Worm (Caenorhabditis elegans) whole organism, mixed stage, embryonic: ENCODE data around the gene C44H9.5.

Experiments
- M03D4.4 ChIP-seq: sonication (generic microtip); optimal IDR thresholded peaks from 2 replicates; lab custom pipeline; 2017; ENCODE audit warnings: mild to moderate bottlenecking, missing genetic modification characterization, missing compliant biosample characterization
- bed-3 ChIP-seq: fragments of 200-800 bp; sonication (Bioruptor generic); optimal IDR thresholded peaks from 3 replicates; lab custom pipeline; 2018; ENCODE audit warnings: mild to moderate bottlenecking, missing genetic modification characterization, moderate library complexity, missing compliant biosample characterization
- blmp-1 ChIP-seq: fragments of 150-350 bp; optimal IDR thresholded peaks from 2 replicates; lab custom pipeline; 2014; ENCODE audit warnings: missing biosample characterization, missing genetic modification characterization
- ceh-39 ChIP-seq: fragments of 150-350 bp; optimal IDR thresholded peaks from 2 replicates; lab custom pipeline; 2014; ENCODE audit warnings: missing biosample characterization, missing genetic modification characterization
- ces-1 ChIP-seq: fragments of 150-350 bp; optimal IDR thresholded peaks from 2 replicates; lab custom pipeline; 2014; ENCODE audit warnings: missing biosample characterization, missing genetic modification reagents, missing genetic modification characterization
- cnd-1 ChIP-seq: fragments of 200-800 bp; sonication (Bioruptor generic); optimal IDR thresholded peaks from 2 replicates; lab custom pipeline; 2018; ENCODE audit warnings: mild to moderate bottlenecking, missing genetic modification characterization, missing compliant biosample characterization
- drap-1 ChIP-seq: fragments of 200-800 bp; sonication (Bioruptor generic); optimal IDR thresholded peaks from 3 replicates; lab custom pipeline; 2018; ENCODE audit warnings: mild to moderate bottlenecking, missing genetic modification characterization, missing compliant biosample characterization
- elt-1 ChIP-seq: sonication (generic microtip); optimal IDR thresholded peaks from 2 replicates; lab custom pipeline; 2017; ENCODE audit warnings: missing genetic modification characterization, mild to moderate bottlenecking, missing compliant biosample characterization, antibody characterized with exemption, moderate library complexity, borderline replicate concordance; ENCODE audit not compliant: insufficient read depth
- elt-3 ChIP-seq: fragments of 150-350 bp; optimal IDR thresholded peaks from 2 replicates; lab custom pipeline; 2014; ENCODE audit warnings: missing biosample characterization, missing genetic modification characterization
- flh-1 ChIP-seq: fragments of 200-800 bp; sonication (Bioruptor generic); optimal IDR thresholded peaks from 2 replicates; lab custom pipeline; 2018; ENCODE audit warnings: mild to moderate bottlenecking, missing genetic modification characterization, moderate library complexity, missing compliant biosample characterization
- ham-2 ChIP-seq: fragments of 200-800 bp; sonication (Bioruptor generic); optimal IDR thresholded peaks from 2 replicates; lab custom pipeline; 2018; ENCODE audit warnings: mild to moderate bottlenecking, missing genetic modification characterization, missing compliant biosample characterization
- hlh-1 ChIP-seq: fragments of 150-350 bp; optimal IDR thresholded peaks from 2 replicates; lab custom pipeline; 2014; ENCODE audit warnings: missing biosample characterization, missing genetic modification reagents, missing genetic modification characterization
- lin-13 ChIP-seq: fragments of 150-350 bp; optimal IDR thresholded peaks from 2 replicates; lab custom pipeline; 2014; ENCODE audit warnings: missing biosample characterization, missing genetic modification characterization
- lin-32 ChIP-seq: fragments of 200-800 bp; sonication (Bioruptor generic); optimal IDR thresholded peaks from 2 replicates; lab custom pipeline; 2018; ENCODE audit warnings: mild to moderate bottlenecking, missing genetic modification characterization, missing compliant biosample characterization
- lsy-2 ChIP-seq: fragments of 150-350 bp; optimal IDR thresholded peaks from 2 replicates; lab custom pipeline; 2014; ENCODE audit warnings: missing biosample characterization, missing genetic modification characterization
- mab-5 ChIP-seq: fragments of 150-350 bp; optimal IDR thresholded peaks from 2 replicates; lab custom pipeline; 2014; ENCODE audit warnings: missing biosample characterization, missing genetic modification characterization
- mep-1 ChIP-seq: fragments of 150-350 bp; optimal IDR thresholded peaks from 2 replicates; lab custom pipeline; 2017; ENCODE audit warnings: missing biosample characterization, missing genetic modification reagents, missing genetic modification characterization, inconsistent platforms
- mls-2 ChIP-seq: sonication (generic microtip); optimal IDR thresholded peaks from 2 replicates; lab custom pipeline; 2016; ENCODE audit warnings: mild to moderate bottlenecking, missing genetic modification characterization, moderate library complexity, missing compliant biosample characterization
- nhr-12 ChIP-seq: fragments of 150-350 bp; optimal IDR thresholded peaks from 2 replicates; lab custom pipeline; 2014; ENCODE audit warnings: missing biosample characterization, missing genetic modification characterization
- nhr-2 ChIP-seq: fragments of 150-350 bp; optimal IDR thresholded peaks from 2 replicates; lab custom pipeline; 2014; ENCODE audit warnings: missing biosample characterization, missing genetic modification characterization
- nhr-237 ChIP-seq: fragments of 150-350 bp; optimal IDR thresholded peaks from 2 replicates; lab custom pipeline; 2014; ENCODE audit warnings: missing biosample characterization, missing genetic modification characterization
- nhr-28 ChIP-seq: fragments of 150-350 bp; optimal IDR thresholded peaks from 2 replicates; lab custom pipeline; 2014; ENCODE audit warnings: missing biosample characterization, missing genetic modification characterization
- nhr-76 ChIP-seq: sonication (generic microtip); optimal IDR thresholded peaks from 2 replicates; lab custom pipeline; 2017; ENCODE audit warnings: missing biosample characterization, missing genetic modification characterization
- sem-2 ChIP-seq: fragments of 200-800 bp; sonication (Bioruptor generic); optimal IDR thresholded peaks from 2 replicates; lab custom pipeline; 2018; ENCODE audit warnings: mild to moderate bottlenecking, missing genetic modification characterization, missing compliant biosample characterization
- snpc-4 ChIP-seq: fragments of 150-350 bp; optimal IDR thresholded peaks from 2 replicates; lab custom pipeline; 2014; ENCODE audit warnings: missing biosample characterization, missing genetic modification characterization
- sptf-1 ChIP-seq: sonication (generic microtip); optimal IDR thresholded peaks from 2 replicates; lab custom pipeline; 2017; ENCODE audit warnings: mild to moderate bottlenecking, missing genetic modification characterization, moderate library complexity, missing compliant biosample characterization
- unc-120 ChIP-seq: sonication (generic microtip); optimal IDR thresholded peaks from 2 replicates; lab custom pipeline; 2017; ENCODE audit warnings: missing genetic modification characterization, missing compliant biosample characterization; ENCODE audit not compliant: poor library complexity, severe bottlenecking
- unc-62 ChIP-seq: fragments of 150-350 bp; optimal IDR thresholded peaks from 2 replicates; lab custom pipeline; 2014; ENCODE audit warnings: missing biosample characterization, missing genetic modification reagents, missing genetic modification characterization
- zip-8 ChIP-seq: fragments of 150-350 bp; optimal IDR thresholded peaks from 2 replicates; lab custom pipeline; 2014; ENCODE audit warnings: missing biosample characterization, missing genetic modification characterization

The C44H9.5 gene

ce11 chrV:12879349-12879748 lies 29.7 kb upstream of the C44H9.5 start:
- peak; percentile 79 for TF ChIP-seq zip-8
- TF ChIP-seq nhr-2 (tag; lab: Kevin White, UChicago), result no peak

- TF ChIP-seq hlh-1 (tag; lab: Kevin White, UChicago), result no peak
- TF ChIP-seq nhr-12 (tag; lab: Kevin White, UChicago), result no peak
- TF ChIP-seq, all 35 proteins: peak for 0
Observed at ce11 chrV:12877579-12877978, 27.9 kb upstream of the C44H9.5 start.

ce11 chrV:12876708-12877107 lies 27.0 kb upstream of the C44H9.5 start:
- TF ChIP-seq M03D4.4 (no peak), lin-13 (no peak), mab-5 (tag; lab: Kevin White, UChicago) (no peak), ces-1 (GFP tag; lab: Kevin White, UChicago) (no peak), ham-2 (no peak), drap-1 (GFP tag; lab: Kevin White, UChicago) (no peak), nhr-237 (tag; lab: Kevin White, UChicago) (no peak), bed-3 (GFP tag; lab: Kevin White, UChicago) (no peak), snpc-4 (tag; lab: Kevin White, UChicago) (no peak), lin-32 (GFP tag; lab: Kevin White, UChicago) (no peak), zip-8 (no peak)

ce11 chrV:12875850-12876249 lies 26.2 kb upstream of the C44H9.5 start:
- TF ChIP-seq unc-120 (tag; lab: Kevin White, UChicago) (no peak), ces-1 (GFP tag; lab: Kevin White, UChicago) (no peak), cnd-1 (tag; lab: Kevin White, UChicago) (no peak), blmp-1 (tag; lab: Kevin White, UChicago) (peak; percentile 75), unc-62 (GFP tag; lab: Kevin White, UChicago) (no peak), elt-1 (tag; lab: Kevin White, UChicago) (no peak)
- TF ChIP-seq, all 35 proteins: peak for 1

- TF ChIP-seq elt-3 (tag; lab: Kevin White, UChicago) (no peak), nhr-28 (tag; lab: Kevin White, UChicago) (no peak), unc-120 (tag; lab: Kevin White, UChicago) (no peak), lin-13 (no peak), sem-2 (GFP tag; lab: Kevin White, UChicago) (no peak)
Observed at ce11 chrV:12871753-12872152, 22.1 kb upstream of the C44H9.5 start, which contains the start of gene bus-19. Gene bus-19, plus strand, starts transcription at chrV:12872053.

ce11 chrV:12870740-12871139 lies 21.1 kb upstream of the C44H9.5 start:
- TF ChIP-seq bed-3 (GFP tag; lab: Kevin White, UChicago) (no peak), lin-32 (GFP tag; lab: Kevin White, UChicago) (no peak), blmp-1 (tag; lab: Kevin White, UChicago) (no peak), mls-2 (no peak), nhr-76 (no peak), zip-8 (no peak), ceh-39 (tag; lab: Kevin White, UChicago) (no peak), nhr-2 (tag; lab: Kevin White, UChicago) (no peak)

- TF ChIP-seq ces-1 (GFP tag; lab: Kevin White, UChicago) (peak; percentile 46), lin-32 (GFP tag; lab: Kevin White, UChicago) (peak; percentile 56), ceh-39 (tag; lab: Kevin White, UChicago) (peak; percentile 11), sptf-1 (peak; percentile 81), bed-3 (GFP tag; lab: Kevin White, UChicago) (peak; percentile 4), lsy-2 (tag; lab: Kevin White, UChicago) (peak; percentile 59), drap-1 (GFP tag; lab: Kevin White, UChicago) (peak; percentile 47), flh-1 (GFP tag; lab: Kevin White, UChicago) (no peak), nhr-237 (tag; lab: Kevin White, UChicago) (peak; percentile 0), unc-62 (GFP tag; lab: Kevin White, UChicago) (no peak), hlh-1 (tag; lab: Kevin White, UChicago) (peak; percentile 35), nhr-76 (no peak), mep-1 (tag; lab: Kevin White, UChicago) (peak; percentile 67)
Observed at ce11 chrV:12869948-12870347, 20.3 kb upstream of the C44H9.5 start, which contains the start of gene T07F10.3. Gene T07F10.3, minus strand, starts transcription at chrV:12870045.
